Fruit fly (Drosophila melanogaster) whole organism, embryonic: ENCODE results near the gene holn1.

Experiments used
- Adf1 ChIP-seq: fragments of 200-800 bp; sonication (Bioruptor generic); IDR thresholded peaks from 2 replicates; pipeline ENCODE4 v1.3.6; 2022; ENCODE audit warnings: missing biosample characterization, missing genetic modification characterization
- Aef1 ChIP-seq: fragments of 200-800 bp; sonication (Bioruptor generic); IDR thresholded peaks from 3 replicates; pipeline ENCODE4 v1.3.6; 2022; ENCODE audit warnings: missing biosample characterization, missing genetic modification characterization
- Atf6 ChIP-seq: fragments of 200-800 bp; sonication (Bioruptor generic); IDR thresholded peaks from 2 replicates; pipeline ENCODE4 v1.3.6; 2022; ENCODE audit warnings: missing biosample characterization, missing genetic modification characterization
- CG10267 ChIP-seq: fragments of 200-800 bp; sonication (Bioruptor generic); optimal IDR thresholded peaks from 2 replicates; lab custom pipeline; 2018; ENCODE audit warnings: missing biosample characterization, mild to moderate bottlenecking, missing genetic modification characterization, moderate library complexity
- CG10565 ChIP-seq: fragments of 200-800 bp; sonication (Bioruptor generic); optimal IDR thresholded peaks from 3 replicates; lab custom pipeline; 2016; ENCODE audit warnings: missing biosample characterization, mild to moderate bottlenecking, missing genetic modification characterization
- CG11085 ChIP-seq: fragments of 200-800 bp; sonication (Bioruptor generic); IDR thresholded peaks from 2 replicates; pipeline ENCODE4 v1.3.6; 2022; ENCODE audit warnings: missing biosample characterization, missing genetic modification characterization
- CG11504 ChIP-seq: fragments of 200-800 bp; sonication (Bioruptor generic); optimal IDR thresholded peaks from 3 replicates; lab custom pipeline; 2019; ENCODE audit warnings: missing biosample characterization, mild to moderate bottlenecking, missing genetic modification characterization, moderate library complexity
- CG12155 ChIP-seq: fragments of 200-800 bp; sonication (Bioruptor generic); optimal IDR thresholded peaks from 3 replicates; lab custom pipeline; 2016; ENCODE audit warnings: missing biosample characterization, missing genetic modification characterization
- CG12659 ChIP-seq: fragments of 200-800 bp; sonication (Bioruptor generic); optimal IDR thresholded peaks from 3 replicates; lab custom pipeline; 2017; ENCODE audit warnings: mild to moderate bottlenecking, missing biosample characterization, missing genetic modification reagents, missing genetic modification characterization
- CG13287 ChIP-seq: fragments of 200-800 bp; sonication (Bioruptor generic); IDR thresholded peaks from 2 replicates; pipeline ENCODE4 v1.3.6; 2022; ENCODE audit warnings: missing biosample characterization, missing genetic modification characterization; ENCODE audit not compliant: partially characterized antibody
- CG13296 ChIP-seq: fragments of 200-800 bp; sonication (Bioruptor generic); optimal IDR thresholded peaks from 3 replicates; lab custom pipeline; 2018; ENCODE audit warnings: missing biosample characterization, mild to moderate bottlenecking, missing genetic modification characterization
- CG13775 ChIP-seq: fragments of 200-800 bp; sonication (Bioruptor generic); optimal IDR thresholded peaks from 3 replicates; lab custom pipeline; 2017; ENCODE audit warnings: missing biosample characterization, mild to moderate bottlenecking, missing genetic modification characterization
- CG15073 ChIP-seq: fragments of 200-800 bp; sonication (Bioruptor generic); optimal IDR thresholded peaks from 2 replicates; lab custom pipeline; 2016; ENCODE audit warnings: missing biosample characterization, missing genetic modification characterization
- CG1529 ChIP-seq: fragments of 200-800 bp; sonication (Bioruptor generic); optimal IDR thresholded peaks from 3 replicates; lab custom pipeline; 2018; ENCODE audit warnings: missing biosample characterization, missing genetic modification characterization
- CG1602 ChIP-seq: fragments of 200-800 bp; sonication (Bioruptor generic); optimal IDR thresholded peaks from 3 replicates; lab custom pipeline; 2016; ENCODE audit warnings: missing biosample characterization, missing genetic modification characterization
- CG17612 ChIP-seq: fragments of 200-800 bp; sonication (Bioruptor generic); IDR thresholded peaks from 2 replicates; pipeline ENCODE4 v1.3.6; 2022; ENCODE audit warnings: missing biosample characterization, missing genetic modification characterization
- CG17829 ChIP-seq: fragments of 200-800 bp; optimal IDR thresholded peaks from 2 replicates; lab custom pipeline; 2019; ENCODE audit warnings: missing biosample characterization, mild to moderate bottlenecking, missing genetic modification characterization, moderate library complexity
- CG3065 ChIP-seq: fragments of 200-800 bp; sonication (Bioruptor generic); optimal IDR thresholded peaks from 2 replicates; lab custom pipeline; 2016; ENCODE audit warnings: missing biosample characterization, missing genetic modification characterization
- CG32772 ChIP-seq: fragments of 200-800 bp; sonication (Bioruptor generic); IDR thresholded peaks from 2 replicates; pipeline ENCODE4 v1.3.6; 2022; ENCODE audit warnings: missing biosample characterization, missing genetic modification characterization
- CG33213 ChIP-seq: fragments of 200-800 bp; sonication (Bioruptor generic); optimal IDR thresholded peaks from 3 replicates; lab custom pipeline; 2016; ENCODE audit warnings: missing biosample characterization, missing genetic modification characterization
- CG3726 ChIP-seq: fragments of 200-800 bp; sonication (Bioruptor generic); IDR thresholded peaks from 3 replicates; pipeline ENCODE4, ENCODE4 v1.3.6; 2022; ENCODE audit warnings: missing biosample characterization, missing genetic modification characterization
- CG4617 ChIP-seq: fragments of 200-800 bp; sonication (Bioruptor generic); optimal IDR thresholded peaks from 3 replicates; lab custom pipeline; 2016; ENCODE audit warnings: missing biosample characterization, missing genetic modification characterization, borderline replicate concordance
- CG7987 ChIP-seq: fragments of 200-800 bp; sonication (Bioruptor generic); optimal IDR thresholded peaks from 2 replicates; lab custom pipeline; 2018; ENCODE audit warnings: missing biosample characterization, mild to moderate bottlenecking, missing genetic modification characterization, moderate library complexity
- CG9609 ChIP-seq: fragments of 200-800 bp; sonication (Bioruptor generic); optimal IDR thresholded peaks from 3 replicates; lab custom pipeline; 2016; ENCODE audit warnings: missing biosample characterization, missing genetic modification characterization
- CkIIα-i1 ChIP-seq: fragments of 200-800 bp; sonication (Bioruptor generic); IDR thresholded peaks from 2 replicates; pipeline ENCODE4 v1.3.6; 2022; ENCODE audit warnings: missing biosample characterization, missing genetic modification characterization
- D19A ChIP-seq: fragments of 200-800 bp; optimal IDR thresholded peaks from 3 replicates; lab custom pipeline; 2019; ENCODE audit warnings: missing biosample characterization, mild to moderate bottlenecking, missing genetic modification characterization, moderate library complexity
- Dfd ChIP-seq, 2 experiments: fragments of >200 bp; optimal IDR thresholded peaks; 2 replicates each; lab custom pipeline; 2017; ENCODE audit warnings: missing biosample characterization in 2 of 2, missing genetic modification characterization in 2 of 2
- Dp ChIP-seq: fragments of 200-800 bp; sonication (Bioruptor generic); optimal IDR thresholded peaks from 2 replicates; lab custom pipeline; 2018; ENCODE audit warnings: missing biosample characterization, mild to moderate bottlenecking, missing genetic modification characterization, moderate library complexity
- E2f1 ChIP-seq: fragments of 200-800 bp; sonication (Bioruptor generic); IDR thresholded peaks from 2 replicates; pipeline ENCODE4 v1.3.6; 2022; ENCODE audit warnings: missing biosample characterization, missing genetic modification characterization
- Fer1 ChIP-seq: fragments of 200-800 bp; sonication (Bioruptor generic); optimal IDR thresholded peaks from 2 replicates; lab custom pipeline; 2017; ENCODE audit warnings: missing biosample characterization, mild to moderate bottlenecking, missing genetic modification characterization
- Meics ChIP-seq: fragments of 200-800 bp; sonication (Bioruptor generic); optimal IDR thresholded peaks from 2 replicates; lab custom pipeline; 2017; ENCODE audit warnings: missing biosample characterization, mild to moderate bottlenecking, missing genetic modification characterization
- Ptx1 ChIP-seq: fragments of 200-800 bp; sonication (Bioruptor generic); IDR thresholded peaks from 2 replicates; pipeline ENCODE4 v1.3.6; 2022; ENCODE audit warnings: missing biosample characterization, missing genetic modification characterization
- ab ChIP-seq: fragments of 200-800 bp; sonication (Bioruptor generic); optimal IDR thresholded peaks from 2 replicates; lab custom pipeline; 2016; ENCODE audit warnings: missing biosample characterization, missing genetic modification characterization
- br ChIP-seq: fragments of >200 bp; optimal IDR thresholded peaks from 2 replicates; lab custom pipeline; 2017
- dimm ChIP-seq: fragments of 200-800 bp; sonication (Bioruptor generic); IDR thresholded peaks from 2 replicates; pipeline ENCODE4 v1.3.6; 2022; ENCODE audit warnings: missing biosample characterization, missing genetic modification characterization
- disco-r ChIP-seq: fragments of 200-800 bp; sonication (Bioruptor generic); optimal IDR thresholded peaks from 2 replicates; lab custom pipeline; 2016; ENCODE audit warnings: missing biosample characterization, missing genetic modification characterization
- dysf ChIP-seq: fragments of 200-800 bp; sonication (Bioruptor generic); IDR thresholded peaks from 3 replicates; pipeline ENCODE4 v1.3.6; 2022; ENCODE audit warnings: missing biosample characterization, missing genetic modification characterization
- fd102C ChIP-seq: fragments of 200-800 bp; sonication (Bioruptor generic); optimal IDR thresholded peaks from 2 replicates; lab custom pipeline; 2018; ENCODE audit warnings: missing biosample characterization, mild to moderate bottlenecking, missing genetic modification characterization, moderate library complexity
- gt ChIP-seq: fragments of 200-800 bp; sonication (Bioruptor generic); IDR thresholded peaks from 2 replicates; pipeline ENCODE4 v1.3.6; 2022; ENCODE audit warnings: missing biosample characterization, missing genetic modification characterization
- hth ChIP-seq: fragments of >200 bp; optimal IDR thresholded peaks from 2 replicates; lab custom pipeline; 2017; ENCODE audit warnings: inconsistent platforms
- insv ChIP-seq, 2 experiments: fragments of 200-800 bp; sonication (Bioruptor generic); optimal IDR thresholded peaks; 3 replicates each; lab custom pipeline; 2016 to 2018; ENCODE audit warnings: missing biosample characterization in 2 of 2, missing genetic modification characterization in 2 of 2
- jumu ChIP-seq: fragments of 200-800 bp; sonication (Bioruptor generic); optimal IDR thresholded peaks from 3 replicates; lab custom pipeline; 2016; ENCODE audit warnings: missing biosample characterization, missing genetic modification characterization
- lola ChIP-seq, 3 experiments: fragments of >200 bp in 2 of 3; fragments of 200-800 bp in 1 of 3; sonication (Bioruptor generic) in 1 of 3; optimal IDR thresholded peaks; 2 replicates each; lab custom pipeline; 2017 to 2019; ENCODE audit warnings: missing biosample characterization in 3 of 3, missing genetic modification characterization in 3 of 3, mild to moderate bottlenecking in 1 of 3, moderate library complexity in 1 of 3
- p53 ChIP-seq: fragments of 200-800 bp; sonication (Bioruptor generic); optimal IDR thresholded peaks from 2 replicates; lab custom pipeline; 2016; ENCODE audit warnings: missing biosample characterization, missing genetic modification characterization
- pb ChIP-seq: fragments of 200-800 bp; sonication (Bioruptor generic); optimal IDR thresholded peaks from 3 replicates; lab custom pipeline; 2016; ENCODE audit warnings: missing biosample characterization, missing genetic modification characterization
- peb ChIP-seq: fragments of 200-800 bp; sonication (Bioruptor generic); IDR thresholded peaks from 2 replicates; pipeline ENCODE4 v1.3.6; 2022; ENCODE audit warnings: missing biosample characterization, missing genetic modification characterization
- phol ChIP-seq: fragments of 200-800 bp; sonication (Bioruptor generic); optimal IDR thresholded peaks from 3 replicates; lab custom pipeline; 2018; ENCODE audit warnings: missing biosample characterization, mild to moderate bottlenecking, missing genetic modification characterization, moderate library complexity
- psq ChIP-seq: fragments of 200-800 bp; sonication (Bioruptor generic); optimal IDR thresholded peaks from 2 replicates; lab custom pipeline; 2017; ENCODE audit warnings: missing biosample characterization, missing genetic modification characterization
- sens ChIP-seq: fragments of 200-800 bp; sonication (Bioruptor generic); peaks from one replicate; lab custom pipeline; 2016; ENCODE audit warnings: missing biosample characterization, missing genetic modification characterization
- seq ChIP-seq: fragments of 200-800 bp; sonication (Bioruptor generic); IDR thresholded peaks from 2 replicates; pipeline ENCODE4 v1.3.6; 2022; ENCODE audit warnings: missing biosample characterization, missing genetic modification characterization
- sqz ChIP-seq: fragments of 200-800 bp; sonication (Bioruptor generic); optimal IDR thresholded peaks from 3 replicates; lab custom pipeline; 2018; ENCODE audit warnings: missing biosample characterization, mild to moderate bottlenecking, missing genetic modification characterization
- tgo ChIP-seq: fragments of 200-800 bp; sonication (Bioruptor generic); IDR thresholded peaks from 3 replicates; pipeline ENCODE4 v1.3.6; 2022; ENCODE audit warnings: missing biosample characterization, missing genetic modification characterization
- yki ChIP-seq: fragments of >200 bp; optimal IDR thresholded peaks from 3 replicates; lab custom pipeline; 2018

The holn1 gene

dm6 chr2L:10468388-10468787, 32.6 kb downstream of the holn1 start (continued):
- TF ChIP-seq psq (GFP tag; lab: Kevin White, UChicago) (no peak), CG1602 (GFP tag; lab: Kevin White, UChicago) (peak; percentile 49), ab (GFP tag; lab: Kevin White, UChicago) (no peak), br (lab: Kevin White, UChicago) (no peak), hth (lab: Kevin White, UChicago) (no peak), D19A (tag; lab: Kevin White, UChicago) (peak; percentile 47), CG17612 (GFP tag; lab: Robert Waterston, UW) (peak; percentile 43; the same call in 1 of the 2 replicates), CG12659 (GFP tag; lab: Kevin White, UChicago) (peak; percentile 5), dimm (GFP tag; lab: Robert Waterston, UW) (no peak), CG1529 (GFP tag; lab: Kevin White, UChicago) (no peak), Aef1 (GFP tag; lab: Robert Waterston, UW) (peak; percentile 63), sqz (GFP tag; lab: Kevin White, UChicago) (peak; percentile 1), fd102C (no peak), seq (no peak), CG11085 (GFP tag; lab: Robert Waterston, UW) (no peak; the same call in 1 of the 2 replicates), Adf1 (GFP tag; lab: Robert Waterston, UW) (peak; percentile 34; the same call in 1 of the 2 replicates), CG15073 (GFP tag; lab: Kevin White, UChicago) (no peak), phol (peak; percentile 44), CG10565 (GFP tag; lab: Kevin White, UChicago) (no peak), sens (GFP tag; lab: Kevin White, UChicago) (peak; percentile 63), gt (GFP tag; lab: Robert Waterston, UW) (peak; percentile 27; the same call in 1 of the 2 replicates), yki (no peak), Meics (GFP tag; lab: Kevin White, UChicago) (peak; percentile 62), Ptx1 (GFP tag; lab: Robert Waterston, UW) (peak; percentile 76), jumu (GFP tag; lab: Kevin White, UChicago) (no peak), CG13287 (GFP tag; lab: Robert Waterston, UW) (no peak), insv (GFP tag; optimal IDR thresholded peaks at IDR 0.05; lab: Kevin White, UChicago) (no peak), tgo (GFP tag; lab: Robert Waterston, UW) (peak; percentile 72; the same call in 2 of the 3 replicates), CG11504 (tag; lab: Kevin White, UChicago) (peak; percentile 75), Dfd (GFP tag; optimal IDR thresholded peaks at IDR 0.05; lab: Kevin White, UChicago) (no peak), CG13775 (GFP tag; lab: Kevin White, UChicago) (peak; percentile 30), disco-r (GFP tag; lab: Kevin White, UChicago) (no peak), pb (GFP tag; lab: Kevin White, UChicago) (no peak), CG3065 (no peak), CG10267 (tag; lab: Kevin White, UChicago) (peak; percentile 41), CG9609 (GFP tag; lab: Kevin White, UChicago) (no peak), CG17829 (tag; lab: Kevin White, UChicago) (peak; percentile 37), lola (GFP tag; optimal IDR thresholded peaks at IDR 0.05; lab: Kevin White, UChicago) (no peak), Fer1 (GFP tag; lab: Kevin White, UChicago) (peak; percentile 63), CG32772 (GFP tag; lab: Robert Waterston, UW) (peak; percentile 51; the same call in 1 of the 2 replicates), CG33213 (no peak), CG12155 (GFP tag; lab: Kevin White, UChicago) (peak; percentile 10), peb (GFP tag; lab: Robert Waterston, UW) (peak; percentile 56), CG3726 (GFP tag; lab: Robert Waterston, UW) (no peak), CkIIα-i1 (no peak; the same call in 1 of the 2 replicates), E2f1 (GFP tag; lab: Robert Waterston, UW) (peak; percentile 57), CG4617 (GFP tag; lab: Kevin White, UChicago) (no peak), Atf6 (GFP tag; lab: Robert Waterston, UW) (peak; percentile 63), Dp (no peak), p53 (no peak), CG13296 (GFP tag; lab: Kevin White, UChicago) (peak; percentile 52), CG7987 (GFP tag; lab: Kevin White, UChicago) (no peak), dysf (GFP tag; lab: Robert Waterston, UW) (peak; percentile 72)
